Fruit fly (Drosophila melanogaster): ENCODE data around the gene Hsc70-3.

The Hsc70-3 gene

dm6 chrX:11806867-11807747, at the start of gene Hsc70-3 (continued):
- TF ChIP-seq Dek (tag; optimal IDR thresholded peaks at IDR 0.05) (no peak), CG17912 (GFP tag; optimal IDR thresholded peaks at IDR 0.05) (peak; percentile 18), CG4820 (GFP tag; optimal IDR thresholded peaks at IDR 0.05) (no peak), CG30431 (GFP tag; optimal IDR thresholded peaks at IDR 0.05) (no peak), ash1 (GFP tag; optimal IDR thresholded peaks at IDR 0.05) (no peak), bab2 (GFP tag; optimal IDR thresholded peaks at IDR 0.05) (peak; percentile 42), trh (GFP tag; optimal IDR thresholded peaks at IDR 0.05) (no peak), eyg (GFP tag; optimal IDR thresholded peaks at IDR 0.05) (no peak), unpg (GFP tag; optimal IDR thresholded peaks at IDR 0.05) (peak; percentile 15), Usf (GFP tag; optimal IDR thresholded peaks at IDR 0.05) (no peak), CG4707 (GFP tag; optimal IDR thresholded peaks at IDR 0.05) (peak; percentile 77), tgo (GFP tag; IDR thresholded peaks at IDR 0.05) (no peak), corto (GFP tag; optimal IDR thresholded peaks at IDR 0.05) (peak; percentile 8), CG9609 (GFP tag; optimal IDR thresholded peaks at IDR 0.05) (no peak), CG4282 (GFP tag; optimal IDR thresholded peaks at IDR 0.05) (no peak), Lhr (GFP tag; optimal IDR thresholded peaks at IDR 0.05) (peak; percentile 41), tx (GFP tag; optimal IDR thresholded peaks at IDR 0.05) (no peak), p53 (GFP tag; optimal IDR thresholded peaks at IDR 0.05) (no peak), seq (GFP tag; IDR thresholded peaks at IDR 0.05) (no peak), CG11398 (GFP tag; optimal IDR thresholded peaks at IDR 0.05) (no peak), org-1 (GFP tag; optimal IDR thresholded peaks at IDR 0.05) (no peak), CG1647 (GFP tag; optimal IDR thresholded peaks at IDR 0.05) (no peak), CG2889 (GFP tag; IDR thresholded peaks at IDR 0.05) (no peak), CG18262 (tag; optimal IDR thresholded peaks at IDR 0.05) (peak; percentile 39), nau (GFP tag; optimal IDR thresholded peaks at IDR 0.05) (peak; percentile 78), CG10979 (tag; optimal IDR thresholded peaks at IDR 0.05) (peak; percentile 11), CG1233 (GFP tag; optimal IDR thresholded peaks at IDR 0.05) (peak; percentile 33), pum (GFP tag; optimal IDR thresholded peaks at IDR 0.05) (no peak), CG7271 (tag; optimal IDR thresholded peaks at IDR 0.05) (no peak), CG17612 (GFP tag; IDR thresholded peaks at IDR 0.05) (no peak), da (GFP tag; optimal IDR thresholded peaks at IDR 0.05) (no peak), Camta (GFP tag; optimal IDR thresholded peaks at IDR 0.05) (peak; percentile 45), CG6854 (GFP tag; optimal IDR thresholded peaks at IDR 0.05) (no peak), fru (optimal IDR thresholded peaks at IDR 0.05) (no peak), Elba2 (GFP tag; optimal IDR thresholded peaks at IDR 0.05) (no peak), CG31365 (tag; optimal IDR thresholded peaks at IDR 0.05) (peak; percentile 46), Deaf1 (tag; optimal IDR thresholded peaks at IDR 0.05) (peak; percentile 10), CG12744 (GFP tag; optimal IDR thresholded peaks at IDR 0.05) (no peak), ind (GFP tag; optimal IDR thresholded peaks at IDR 0.05) (no peak), CoRest (tag; optimal IDR thresholded peaks at IDR 0.05) (peak; percentile 50), pzg (GFP tag; optimal IDR thresholded peaks at IDR 0.05) (peak; percentile 27), dan (GFP tag; IDR thresholded peaks at IDR 0.05) (no peak), CG17328 (GFP tag; IDR thresholded peaks at IDR 0.05) (peak; percentile 58), Ets65A (GFP tag) (no peak), CG18476 (GFP tag; optimal IDR thresholded peaks at IDR 0.05) (no peak), crol (GFP tag; IDR thresholded peaks at IDR 0.05) (no peak), gsb (GFP tag; IDR thresholded peaks at IDR 0.05) (no peak), tin (GFP tag; optimal IDR thresholded peaks at IDR 0.05) (no peak), CG12219 (GFP tag; optimal IDR thresholded peaks at IDR 0.05) (peak; percentile 23), toy (GFP tag; IDR thresholded peaks at IDR 0.05) (no peak), Dip2 (GFP tag; IDR thresholded peaks at IDR 0.05) (no peak)
